Fruit fly (Drosophila melanogaster) whole organism, pupa: ENCODE results near the gene CG13049.

Experiments
- CG10348 ChIP-seq: fragments of 200-800 bp; sonication (Bioruptor generic); IDR thresholded peaks from 2 replicates; pipeline ENCODE4 v1.3.6; 2022; ENCODE audit warnings: missing biosample characterization, missing genetic modification characterization
- CG12605 ChIP-seq: fragments of 200-800 bp; sonication (Bioruptor generic); IDR thresholded peaks from 2 replicates; pipeline ENCODE4 v1.3.6; 2022; ENCODE audit warnings: missing biosample characterization, missing genetic modification characterization
- CG13204 ChIP-seq: fragments of 200-800 bp; sonication (Bioruptor generic); optimal IDR thresholded peaks from 2 replicates; lab custom pipeline; 2018; ENCODE audit warnings: missing biosample characterization, mild to moderate bottlenecking, missing genetic modification characterization, moderate library complexity
- CG14655 ChIP-seq: fragments of 200-800 bp; sonication (Bioruptor generic); optimal IDR thresholded peaks from 3 replicates; lab custom pipeline; 2017; ENCODE audit warnings: mild to moderate bottlenecking, missing biosample characterization, missing genetic modification reagents, missing genetic modification characterization
- CG15710 ChIP-seq: fragments of 200-800 bp; sonication (Bioruptor generic); optimal IDR thresholded peaks from 2 replicates; lab custom pipeline; 2018; ENCODE audit warnings: missing biosample characterization, mild to moderate bottlenecking, missing genetic modification characterization, moderate library complexity
- CG17806 ChIP-seq: fragments of 200-800 bp; sonication (Bioruptor generic); optimal IDR thresholded peaks from 2 replicates; lab custom pipeline; 2018; ENCODE audit warnings: missing biosample characterization, mild to moderate bottlenecking, missing genetic modification characterization, moderate library complexity
- CG32121 ChIP-seq: fragments of 200-800 bp; sonication (Bioruptor generic); IDR thresholded peaks from 2 replicates; pipeline ENCODE4 v1.3.6; 2022; ENCODE audit warnings: missing biosample characterization, missing genetic modification characterization
- CG34367 ChIP-seq: fragments of 200-800 bp; sonication (Bioruptor generic); optimal IDR thresholded peaks from 2 replicates; lab custom pipeline; 2018; ENCODE audit warnings: missing biosample characterization, mild to moderate bottlenecking, missing genetic modification characterization
- CG4496 ChIP-seq: fragments of 200-800 bp; sonication (Bioruptor generic); IDR thresholded peaks from 3 replicates; pipeline ENCODE4 v1.3.6; 2022; ENCODE audit warnings: missing biosample characterization, missing genetic modification characterization
- CG8159 ChIP-seq: fragments of 200-800 bp; sonication (Bioruptor generic); optimal IDR thresholded peaks from 3 replicates; lab custom pipeline; 2018; ENCODE audit warnings: missing biosample characterization, mild to moderate bottlenecking, missing genetic modification characterization, moderate library complexity
- CG8301 ChIP-seq: fragments of 200-800 bp; sonication (Bioruptor generic); optimal IDR thresholded peaks from 2 replicates; lab custom pipeline; 2018; ENCODE audit warnings: missing biosample characterization, mild to moderate bottlenecking, missing genetic modification characterization
- CG9948 ChIP-seq: fragments of 200-800 bp; sonication (Bioruptor generic); optimal IDR thresholded peaks from 2 replicates; lab custom pipeline; 2018; ENCODE audit warnings: missing biosample characterization, mild to moderate bottlenecking, missing genetic modification characterization, moderate library complexity
- D1 ChIP-seq: fragments of 200-800 bp; sonication (Bioruptor generic); optimal IDR thresholded peaks from 2 replicates; lab custom pipeline; 2018; ENCODE audit warnings: missing biosample characterization, mild to moderate bottlenecking, missing genetic modification characterization, moderate library complexity
- EcR ChIP-seq: fragments of 200-800 bp; sonication (Bioruptor generic); optimal IDR thresholded peaks from 3 replicates; lab custom pipeline; 2019; ENCODE audit warnings: missing biosample characterization, missing genetic modification characterization, mild to moderate bottlenecking, moderate library complexity, missing genetic modification reagents
- Ets98B ChIP-seq: fragments of 200-800 bp; sonication (Bioruptor generic); IDR thresholded peaks from 2 replicates; pipeline ENCODE4 v1.3.6; 2022; ENCODE audit warnings: missing biosample characterization, missing genetic modification characterization
- Pif1A ChIP-seq: fragments of 200-800 bp; sonication (Bioruptor generic); optimal IDR thresholded peaks from 3 replicates; lab custom pipeline; 2016; ENCODE audit warnings: missing biosample characterization, missing genetic modification characterization
- Pif1B ChIP-seq: fragments of 200-800 bp; sonication (Bioruptor generic); optimal IDR thresholded peaks from 3 replicates; lab custom pipeline; 2016; ENCODE audit warnings: missing biosample characterization, missing genetic modification characterization
- Snoo ChIP-seq: fragments of 200-800 bp; sonication (Bioruptor generic); optimal IDR thresholded peaks from 3 replicates; lab custom pipeline; 2017; ENCODE audit warnings: missing biosample characterization, mild to moderate bottlenecking, missing genetic modification characterization, inconsistent platforms
- fd96Ca ChIP-seq: fragments of 200-800 bp; sonication (Bioruptor generic); IDR thresholded peaks from 3 replicates; pipeline ENCODE4 v1.3.6; 2022; ENCODE audit warnings: missing biosample characterization, missing genetic modification characterization
- gl ChIP-seq: fragments of 200-800 bp; sonication (Bioruptor generic); optimal IDR thresholded peaks from 2 replicates; lab custom pipeline; 2018; ENCODE audit warnings: missing biosample characterization, mild to moderate bottlenecking, missing genetic modification characterization
- rn ChIP-seq: fragments of 200-800 bp; sonication (Bioruptor generic); IDR thresholded peaks from 2 replicates; pipeline ENCODE4 v1.3.6; 2022; ENCODE audit warnings: missing biosample characterization, missing genetic modification characterization

The CG13049 gene

dm6 chr3L:16281880-16282556 lies at the start of gene CG13049:
Gene CG13049 (minus strand): TSS chr3L:16281930.
- TF ChIP-seq CG17806 (no peak), Pif1A (GFP tag; lab: Kevin White, UChicago) (no peak), CG12605 (GFP tag; lab: Robert Waterston, UW) (no peak), CG8301 (no peak), CG32121 (GFP tag; lab: Robert Waterston, UW) (no peak), CG9948 (tag; lab: Kevin White, UChicago) (no peak), D1 (tag; lab: Kevin White, UChicago) (no peak), CG34367 (no peak), CG4496 (no peak), Ets98B (no peak), Pif1B (GFP tag; lab: Kevin White, UChicago) (no peak)

- TF ChIP-seq Snoo (tag; lab: Kevin White, UChicago) (no peak), CG8159 (no peak), CG32121 (GFP tag; lab: Robert Waterston, UW) (no peak), CG14655 (GFP tag; lab: Kevin White, UChicago) (no peak), EcR (GFP tag; lab: Kevin White, UChicago) (no peak), fd96Ca (GFP tag; lab: Robert Waterston, UW) (no peak), Pif1A (GFP tag; lab: Kevin White, UChicago) (no peak), CG12605 (GFP tag; lab: Robert Waterston, UW) (no peak), CG9948 (tag; lab: Kevin White, UChicago) (no peak), Ets98B (no peak), D1 (tag; lab: Kevin White, UChicago) (no peak), gl (no peak), CG4496 (no peak), CG13204 (GFP tag; lab: Kevin White, UChicago) (no peak), CG15710 (tag; lab: Kevin White, UChicago) (no peak), CG10348 (GFP tag; lab: Robert Waterston, UW) (no peak), CG17806 (no peak), rn (no peak)
Observed at dm6 chr3L:16330740-16331139, 49.0 kb upstream of the CG13049 start, which contains the start of gene CG33060. Gene CG33060 (plus strand): TSS chr3L:16331040.

- no peak for TF ChIP-seq CG15710 (tag; lab: Kevin White, UChicago)
- no peak for TF ChIP-seq EcR (GFP tag; lab: Kevin White, UChicago)
- TF ChIP-seq Pif1B (GFP tag; lab: Kevin White, UChicago): no peak
- TF ChIP-seq CG32121 (GFP tag; lab: Robert Waterston, UW): no peak
- TF ChIP-seq gl: no peak
- TF ChIP-seq CG8159: no peak
- no peak for TF ChIP-seq rn
- no peak for TF ChIP-seq CG12605 (GFP tag; lab: Robert Waterston, UW)
- TF ChIP-seq CG34367: no peak
- TF ChIP-seq CG8301: no peak
- TF ChIP-seq CG9948 (tag; lab: Kevin White, UChicago): no peak
- TF ChIP-seq CG13204 (GFP tag; lab: Kevin White, UChicago): no peak
- TF ChIP-seq CG14655 (GFP tag; lab: Kevin White, UChicago): no peak
- TF ChIP-seq Snoo (tag; lab: Kevin White, UChicago): no peak
- TF ChIP-seq, all 21 proteins: peak for 0
Observed at dm6 chr3L:16329495-16329894, 47.8 kb upstream of the CG13049 start, which contains the start of gene CG33061. Gene CG33061 (plus strand): TSS chr3L:16329795.

- TF ChIP-seq CG32121 (GFP tag; lab: Robert Waterston, UW) (peak; percentile 63), CG4496 (peak; percentile 22; the same call in 1 of the 3 replicates), Snoo (tag; lab: Kevin White, UChicago) (no peak), CG9948 (tag; lab: Kevin White, UChicago) (peak; percentile 55), CG8159 (peak; percentile 70), CG15710 (tag; lab: Kevin White, UChicago) (peak; percentile 69), CG17806 (peak; percentile 38), Pif1B (GFP tag; lab: Kevin White, UChicago) (no peak), rn (no peak), CG12605 (GFP tag; lab: Robert Waterston, UW) (no peak), CG13204 (GFP tag; lab: Kevin White, UChicago) (no peak), CG10348 (GFP tag; lab: Robert Waterston, UW) (peak; percentile 81), CG14655 (GFP tag; lab: Kevin White, UChicago) (peak; percentile 68), EcR (GFP tag; lab: Kevin White, UChicago) (peak; percentile 1), Ets98B (peak; percentile 23), CG8301 (peak; percentile 66), gl (no peak), fd96Ca (GFP tag; lab: Robert Waterston, UW) (0 out of 3 replicates have a peak, but pooled peaks have one; percentile 20), CG34367 (peak; percentile 65), D1 (tag; lab: Kevin White, UChicago) (no peak), Pif1A (GFP tag; lab: Kevin White, UChicago) (peak; percentile 7)
Observed at dm6 chr3L:16328207-16328891, 46.6 kb upstream of the CG13049 start, which contains the start of gene CG13058. Gene CG13058 (plus strand): TSS chr3L:16328841.

dm6 chr3L:16327776-16328175 lies 46.0 kb upstream of the CG13049 start, which contains the start of gene CG13038:
Gene CG13038 (minus strand): TSS chr3L:16327893.
- TF ChIP-seq CG4496: peak; percentile 63
- no peak for TF ChIP-seq gl
- TF ChIP-seq EcR (GFP tag; lab: Kevin White, UChicago): no peak
- TF ChIP-seq CG34367: no peak
- TF ChIP-seq fd96Ca (GFP tag; lab: Robert Waterston, UW): peak; percentile 59; the same call in 1 of the 3 replicates
- TF ChIP-seq CG13204 (GFP tag; lab: Kevin White, UChicago): no peak
- no peak for TF ChIP-seq CG14655 (GFP tag; lab: Kevin White, UChicago)
- no peak for TF ChIP-seq Pif1B (GFP tag; lab: Kevin White, UChicago)
- TF ChIP-seq Ets98B: peak; percentile 66
- no peak for TF ChIP-seq CG17806
